Fruit fly (Drosophila melanogaster) whole organism, embryonic: ENCODE measurements around the gene Xe7.
A peak's percentile ranks its signal among the peaks of the same experiment; 100 is the strongest.

Experiments
- Ada2b ChIP-seq: fragments of 200-800 bp; sonication (Bioruptor generic); IDR thresholded peaks from 2 replicates; pipeline ENCODE4 v1.3.6; 2022; ENCODE audit warnings: missing biosample characterization, missing genetic modification characterization
- Atf3 ChIP-seq: fragments of 200-800 bp; sonication (Bioruptor generic); optimal IDR thresholded peaks from 3 replicates; lab custom pipeline; 2016; ENCODE audit warnings: missing biosample characterization, missing genetic modification characterization
- B-H2 ChIP-seq: fragments of 200-800 bp; sonication (Bioruptor generic); optimal IDR thresholded peaks from 2 replicates; lab custom pipeline; 2018; ENCODE audit warnings: missing biosample characterization, mild to moderate bottlenecking, missing genetic modification characterization
- CG11560 ChIP-seq: fragments of 200-800 bp; sonication (Bioruptor generic); IDR thresholded peaks from 3 replicates; pipeline ENCODE4 v1.3.6; 2022; ENCODE audit warnings: missing biosample characterization, missing genetic modification characterization
- CG12155 ChIP-seq: fragments of 200-800 bp; sonication (Bioruptor generic); optimal IDR thresholded peaks from 3 replicates; lab custom pipeline; 2016; ENCODE audit warnings: missing biosample characterization, missing genetic modification characterization
- CG12659 ChIP-seq: fragments of 200-800 bp; sonication (Bioruptor generic); optimal IDR thresholded peaks from 3 replicates; lab custom pipeline; 2017; ENCODE audit warnings: mild to moderate bottlenecking, missing biosample characterization, missing genetic modification reagents, missing genetic modification characterization
- CG12942 ChIP-seq: fragments of 200-800 bp; sonication (Bioruptor generic); optimal IDR thresholded peaks from 3 replicates; lab custom pipeline; 2016; ENCODE audit warnings: missing biosample characterization, missing genetic modification characterization
- CG13424 ChIP-seq: fragments of 200-800 bp; sonication (Bioruptor generic); optimal IDR thresholded peaks from 2 replicates; lab custom pipeline; 2019; ENCODE audit warnings: missing biosample characterization, mild to moderate bottlenecking, missing genetic modification characterization, moderate library complexity
- CG14710 ChIP-seq: fragments of 200-800 bp; sonication (Bioruptor generic); optimal IDR thresholded peaks from 3 replicates; lab custom pipeline; 2019; ENCODE audit warnings: missing biosample characterization, mild to moderate bottlenecking, missing genetic modification characterization, moderate library complexity
- CG15011 ChIP-seq: fragments of 200-800 bp; sonication (Bioruptor generic); optimal IDR thresholded peaks from 3 replicates; lab custom pipeline; 2018; ENCODE audit warnings: missing biosample characterization, mild to moderate bottlenecking, missing genetic modification characterization
- CG15479 ChIP-seq: fragments of 200-800 bp; sonication (Bioruptor generic); optimal IDR thresholded peaks from 3 replicates; lab custom pipeline; 2019; ENCODE audit warnings: missing biosample characterization, mild to moderate bottlenecking, missing genetic modification characterization, moderate library complexity
- CG17361 ChIP-seq: fragments of 200-800 bp; sonication (Bioruptor generic); IDR thresholded peaks from 3 replicates; pipeline ENCODE4 v1.3.6; 2022; ENCODE audit warnings: missing biosample characterization, missing genetic modification characterization
- CG17829 ChIP-seq: fragments of 200-800 bp; optimal IDR thresholded peaks from 2 replicates; lab custom pipeline; 2019; ENCODE audit warnings: missing biosample characterization, mild to moderate bottlenecking, missing genetic modification characterization, moderate library complexity
- CG18764 ChIP-seq: fragments of 200-800 bp; sonication (Bioruptor generic); optimal IDR thresholded peaks from 3 replicates; lab custom pipeline; 2016; ENCODE audit warnings: missing biosample characterization, missing genetic modification characterization
- CG2202 ChIP-seq: fragments of 200-800 bp; sonication (Bioruptor generic); optimal IDR thresholded peaks from 2 replicates; lab custom pipeline; 2018; ENCODE audit warnings: missing biosample characterization, mild to moderate bottlenecking, missing genetic modification characterization
- CG2712 ChIP-seq: fragments of 200-800 bp; optimal IDR thresholded peaks from 3 replicates; lab custom pipeline; 2019; ENCODE audit warnings: missing biosample characterization, mild to moderate bottlenecking, missing genetic modification characterization, moderate library complexity
- CG32772 ChIP-seq: fragments of 200-800 bp; sonication (Bioruptor generic); IDR thresholded peaks from 2 replicates; pipeline ENCODE4 v1.3.6; 2022; ENCODE audit warnings: missing biosample characterization, missing genetic modification characterization
- CG3726 ChIP-seq: fragments of 200-800 bp; sonication (Bioruptor generic); IDR thresholded peaks from 3 replicates; pipeline ENCODE4, ENCODE4 v1.3.6; 2022; ENCODE audit warnings: missing biosample characterization, missing genetic modification characterization
- CG4282 ChIP-seq: fragments of 200-800 bp; sonication (Bioruptor generic); optimal IDR thresholded peaks from 2 replicates; lab custom pipeline; 2016; ENCODE audit warnings: missing biosample characterization, missing genetic modification characterization
- CG4820 ChIP-seq: fragments of 200-800 bp; sonication (Bioruptor generic); optimal IDR thresholded peaks from 3 replicates; lab custom pipeline; 2016; ENCODE audit warnings: missing biosample characterization, missing genetic modification characterization
- CG6765 ChIP-seq: fragments of 200-800 bp; sonication (Bioruptor generic); optimal IDR thresholded peaks from 3 replicates; lab custom pipeline; 2017; ENCODE audit warnings: missing biosample characterization, mild to moderate bottlenecking, missing genetic modification characterization
- CG7928 ChIP-seq: fragments of 200-800 bp; sonication (Bioruptor generic); optimal IDR thresholded peaks from 2 replicates; lab custom pipeline; 2017; ENCODE audit warnings: missing biosample characterization, mild to moderate bottlenecking, missing genetic modification characterization
- CG8290 ChIP-seq, 3 experiments: fragments of 200-800 bp; sonication (Bioruptor generic); optimal IDR thresholded peaks; 2 replicates each; lab custom pipeline; 2016 to 2019; ENCODE audit warnings: missing biosample characterization in 3 of 3, missing genetic modification characterization in 3 of 3, mild to moderate bottlenecking in 2 of 3, moderate library complexity in 1 of 3
- CTCF ChIP-seq: fragments of 200-800 bp; sonication (Bioruptor generic); optimal IDR thresholded peaks from 2 replicates; lab custom pipeline; 2017; ENCODE audit warnings: missing biosample characterization, mild to moderate bottlenecking, missing genetic modification characterization, moderate library complexity
- CkIIα-i1 ChIP-seq: fragments of 200-800 bp; sonication (Bioruptor generic); IDR thresholded peaks from 2 replicates; pipeline ENCODE4 v1.3.6; 2022; ENCODE audit warnings: missing biosample characterization, missing genetic modification characterization
- D ChIP-seq, 2 experiments: fragments of 200-800 bp in 1 of 2; fragments of >200 bp in 1 of 2; sonication (Bioruptor generic) in 1 of 2; optimal IDR thresholded peaks; 2 replicates in 1 of 2; 3 replicates in 1 of 2; lab custom pipeline; 2017; ENCODE audit warnings: mild to moderate bottlenecking in 1 of 2, missing biosample characterization in 1 of 2, missing genetic modification characterization in 1 of 2, missing genetic modification reagents in 1 of 2
- H2.0 ChIP-seq: fragments of 200-800 bp; sonication (Bioruptor generic); IDR thresholded peaks from 2 replicates; pipeline ENCODE4 v1.3.6; 2022; ENCODE audit warnings: missing biosample characterization, missing genetic modification characterization
- HLH4C ChIP-seq: fragments of 200-800 bp; sonication (Bioruptor generic); IDR thresholded peaks from 3 replicates; pipeline ENCODE4 v1.3.6; 2022; ENCODE audit warnings: missing biosample characterization, missing genetic modification characterization; ENCODE audit not compliant: partially characterized antibody
- HmgD ChIP-seq: fragments of 200-800 bp; sonication (Bioruptor generic); optimal IDR thresholded peaks from 3 replicates; lab custom pipeline; 2016; ENCODE audit warnings: missing biosample characterization, missing genetic modification characterization
- Hr3 ChIP-seq: fragments of 200-800 bp; sonication (Bioruptor generic); optimal IDR thresholded peaks from 3 replicates; lab custom pipeline; 2016; ENCODE audit warnings: missing biosample characterization, missing genetic modification characterization
- Kr ChIP-seq: fragments of 200-800 bp; sonication (Bioruptor generic); optimal IDR thresholded peaks from 2 replicates; lab custom pipeline; 2017; ENCODE audit warnings: missing biosample characterization, mild to moderate bottlenecking, missing genetic modification characterization
- NK7.1 ChIP-seq: fragments of 200-800 bp; sonication (Bioruptor generic); optimal IDR thresholded peaks from 3 replicates; lab custom pipeline; 2016; ENCODE audit warnings: missing biosample characterization, missing genetic modification characterization
- Oli ChIP-seq: fragments of 200-800 bp; sonication (Bioruptor generic); optimal IDR thresholded peaks from 2 replicates; lab custom pipeline; 2018; ENCODE audit warnings: missing biosample characterization, mild to moderate bottlenecking, missing genetic modification characterization, moderate library complexity
- Rfx ChIP-seq: fragments of 200-800 bp; sonication (Bioruptor generic); IDR thresholded peaks from 2 replicates; pipeline ENCODE4 v1.3.6; 2022; ENCODE audit warnings: missing biosample characterization, missing genetic modification characterization
- Stat92E ChIP-seq, 3 experiments: fragments of >200 bp in 2 of 3; fragments of 200-800 bp in 1 of 3; sonication (Bioruptor generic) in 1 of 3; optimal IDR thresholded peaks; 2 replicates each; lab custom pipeline; 2017 to 2019; ENCODE audit warnings: missing biosample characterization in 3 of 3, missing genetic modification characterization in 3 of 3, mild to moderate bottlenecking in 1 of 3, moderate library complexity in 1 of 3
- amos ChIP-seq: fragments of 200-800 bp; sonication (Bioruptor generic); IDR thresholded peaks from 2 replicates; pipeline ENCODE4 v1.3.6; 2022; ENCODE audit warnings: missing biosample characterization, missing genetic modification characterization; ENCODE audit not compliant: partially characterized antibody
- ap ChIP-seq: fragments of 200-800 bp; sonication (Bioruptor generic); IDR thresholded peaks from 2 replicates; pipeline ENCODE4 v1.3.6; 2022; ENCODE audit warnings: missing biosample characterization, missing genetic modification characterization
- chm ChIP-seq: fragments of 200-800 bp; sonication (Bioruptor generic); IDR thresholded peaks from 2 replicates; pipeline ENCODE4 v1.3.6; 2022; ENCODE audit warnings: missing biosample characterization, missing genetic modification characterization
- dan ChIP-seq: fragments of 200-800 bp; sonication (Bioruptor generic); IDR thresholded peaks from 2 replicates; pipeline ENCODE4 v1.3.6; 2022; ENCODE audit warnings: missing biosample characterization, missing genetic modification characterization
- grn ChIP-seq: fragments of 200-800 bp; sonication (Bioruptor generic); optimal IDR thresholded peaks from 3 replicates; lab custom pipeline; 2017; ENCODE audit warnings: missing biosample characterization, missing genetic modification characterization
- kni ChIP-seq: fragments of 200-800 bp; sonication (Bioruptor generic); optimal IDR thresholded peaks from 3 replicates; lab custom pipeline; 2017; ENCODE audit warnings: mild to moderate bottlenecking, missing biosample characterization, missing genetic modification reagents, missing genetic modification characterization
- mam ChIP-seq: fragments of 200-800 bp; sonication (Bioruptor generic); optimal IDR thresholded peaks from 3 replicates; lab custom pipeline; 2016; ENCODE audit warnings: missing biosample characterization, missing genetic modification characterization
- nerfin-1 ChIP-seq: fragments of 200-800 bp; sonication (Bioruptor generic); optimal IDR thresholded peaks from 3 replicates; lab custom pipeline; 2019; ENCODE audit warnings: missing biosample characterization, mild to moderate bottlenecking, missing genetic modification characterization, moderate library complexity
- oc ChIP-seq: fragments of 200-800 bp; sonication (Bioruptor generic); optimal IDR thresholded peaks from 2 replicates; lab custom pipeline; 2018; ENCODE audit warnings: missing biosample characterization, mild to moderate bottlenecking, missing genetic modification characterization, moderate library complexity
- pita ChIP-seq: fragments of 200-800 bp; sonication (Bioruptor generic); optimal IDR thresholded peaks from 2 replicates; lab custom pipeline; 2017; ENCODE audit warnings: missing biosample characterization, mild to moderate bottlenecking, missing genetic modification characterization
- run ChIP-seq: fragments of 200-800 bp; sonication (Bioruptor generic); optimal IDR thresholded peaks from 3 replicates; lab custom pipeline; 2018; ENCODE audit warnings: missing biosample characterization, mild to moderate bottlenecking, missing genetic modification characterization
- sisA ChIP-seq: fragments of 200-800 bp; sonication (Bioruptor generic); IDR thresholded peaks from 2 replicates; pipeline ENCODE4 v1.3.6; 2022; ENCODE audit warnings: missing biosample characterization, missing genetic modification characterization
- twi ChIP-seq: fragments of 200-800 bp; optimal IDR thresholded peaks from 2 replicates; lab custom pipeline; 2019; ENCODE audit warnings: missing biosample characterization, mild to moderate bottlenecking, missing genetic modification characterization, moderate library complexity
- unpg ChIP-seq: fragments of 200-800 bp; sonication (Bioruptor generic); optimal IDR thresholded peaks from 3 replicates; lab custom pipeline; 2018; ENCODE audit warnings: missing biosample characterization, mild to moderate bottlenecking, missing genetic modification characterization, moderate library complexity
- yki ChIP-seq: fragments of >200 bp; optimal IDR thresholded peaks from 3 replicates; lab custom pipeline; 2018

Gene Xe7

DNA sequence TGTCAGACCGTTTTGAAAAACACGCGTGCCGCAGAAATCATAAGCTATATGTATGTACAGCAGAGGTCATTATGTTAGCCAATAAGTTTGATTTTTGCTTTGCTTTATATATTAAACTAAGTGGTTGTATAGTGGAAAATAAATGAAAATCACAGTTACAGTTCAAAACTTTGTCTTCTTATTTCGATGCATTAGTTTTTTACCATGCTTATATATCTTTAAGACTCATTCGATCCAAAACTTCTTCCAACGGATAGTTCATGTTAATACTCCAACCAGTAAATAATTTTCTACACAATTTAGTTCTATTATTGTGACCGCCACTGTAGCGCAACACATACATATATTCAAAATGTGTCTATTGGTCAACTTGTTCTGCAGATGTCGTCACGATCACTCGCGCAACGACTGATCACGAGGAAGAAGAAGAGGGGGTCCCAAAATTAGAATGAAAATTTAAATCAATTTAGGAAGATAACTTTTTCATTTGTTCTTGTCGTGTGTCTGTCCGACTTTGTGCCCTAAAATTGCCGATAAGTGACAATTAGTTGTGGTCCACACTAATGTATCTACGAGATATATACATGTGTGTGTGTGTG is 36.4 kb upstream of the Xe7 start (continued):
- peak; percentile 5 for TF ChIP-seq CG4820 (GFP tag; lab: Kevin White, UChicago)
- TF ChIP-seq sisA, result peak; percentile 39; the same call in 1 of the 2 replicates
- TF ChIP-seq Kr (GFP tag; lab: Kevin White, UChicago), result no peak
- TF ChIP-seq D (optimal IDR thresholded peaks at IDR 0.05; lab: Kevin White, UChicago), result no peak
- peak; percentile 68 for TF ChIP-seq D (GFP tag; optimal IDR thresholded peaks at IDR 0.05; lab: Kevin White, UChicago)
- TF ChIP-seq dan (GFP tag; lab: Robert Waterston, UW), result no peak
- peak; percentile 12 for TF ChIP-seq CG2202 (tag; lab: Kevin White, UChicago)
- peak; percentile 20 for TF ChIP-seq oc (tag; lab: Kevin White, UChicago)
- no peak for TF ChIP-seq H2.0
- peak; percentile 76 for TF ChIP-seq Oli (tag; lab: Kevin White, UChicago)
- TF ChIP-seq Atf3 (GFP tag; lab: Kevin White, UChicago), result no peak
- peak in 1 of 3 experiments; percentile 33 for TF ChIP-seq Stat92E (GFP tag; optimal IDR thresholded peaks at IDR 0.05; lab: Kevin White, UChicago)
- TF ChIP-seq CG13424, result peak; percentile 82
- peak; percentile 86 for TF ChIP-seq CG2712 (tag; lab: Kevin White, UChicago)
- no peak for TF ChIP-seq CG14710 (tag; lab: Kevin White, UChicago)
- TF ChIP-seq Rfx, result peak; percentile 50; the same call in 1 of the 2 replicates
- TF ChIP-seq mam (GFP tag; lab: Kevin White, UChicago), result peak; percentile 36
- TF ChIP-seq nerfin-1 (tag; lab: Kevin White, UChicago), result peak; percentile 63
- no peak for TF ChIP-seq yki (lab: Kevin White, UChicago)
- 0 out of 2 replicates have a peak, but pooled peaks have one; percentile 9 for TF ChIP-seq Ada2b
- no peak; the same call in 2 of the 3 replicates for TF ChIP-seq CG17361 (GFP tag; lab: Robert Waterston, UW)
- no peak for TF ChIP-seq CTCF (GFP tag; lab: Kevin White, UChicago)
- TF ChIP-seq CG8290 (GFP tag; optimal IDR thresholded peaks at IDR 0.05; lab: Kevin White, UChicago), result no peak
- no peak for TF ChIP-seq CG8290 (tag; optimal IDR thresholded peaks at IDR 0.05; lab: Kevin White, UChicago)
- TF ChIP-seq B-H2 (GFP tag; lab: Kevin White, UChicago), result no peak
- TF ChIP-seq NK7.1 (GFP tag; lab: Kevin White, UChicago), result no peak
- peak; percentile 80 for TF ChIP-seq CG17829 (tag; lab: Kevin White, UChicago)
- peak; percentile 45 for TF ChIP-seq Hr3
- TF ChIP-seq CG12155 (GFP tag; lab: Kevin White, UChicago), result peak; percentile 36
- TF ChIP-seq CG4282 (GFP tag; lab: Kevin White, UChicago), result no peak
- TF ChIP-seq CG32772, result peak; percentile 12; the same call in 1 of the 2 replicates
- no peak for TF ChIP-seq grn
- no peak for TF ChIP-seq unpg (GFP tag; lab: Kevin White, UChicago)
- TF ChIP-seq CG3726 (GFP tag; lab: Robert Waterston, UW), result no peak
- peak; percentile 1 for TF ChIP-seq CG7928 (GFP tag; lab: Kevin White, UChicago)
- no peak for TF ChIP-seq ap (GFP tag; lab: Robert Waterston, UW)
- no peak for TF ChIP-seq HmgD (GFP tag; lab: Kevin White, UChicago)
- no peak for TF ChIP-seq chm (GFP tag; lab: Robert Waterston, UW)
- peak; percentile 62 for TF ChIP-seq CG12659 (GFP tag; lab: Kevin White, UChicago)
- TF ChIP-seq twi (tag; lab: Kevin White, UChicago), result no peak
- TF ChIP-seq CG18764 (GFP tag; lab: Kevin White, UChicago), result no peak
- peak; percentile 47 for TF ChIP-seq CG15011 (GFP tag; lab: Kevin White, UChicago)
- TF ChIP-seq CG15479 (GFP tag; lab: Kevin White, UChicago), result no peak
- TF ChIP-seq CG6765, result peak; percentile 61
- no peak for TF ChIP-seq amos (GFP tag; lab: Robert Waterston, UW)
- no peak for TF ChIP-seq CG12942 (GFP tag; lab: Kevin White, UChicago)
- peak; percentile 15; the same call in 1 of the 3 replicates for TF ChIP-seq CG11560 (tag; lab: Robert Waterston, UW)
- TF ChIP-seq HLH4C (GFP tag; lab: Robert Waterston, UW), result no peak
- TF ChIP-seq kni (GFP tag; lab: Kevin White, UChicago), result no peak
- no peak for TF ChIP-seq CkIIα-i1 (GFP tag; lab: Robert Waterston, UW)
- peak; percentile 25 for TF ChIP-seq run (tag; lab: Kevin White, UChicago)
- no peak for TF ChIP-seq pita (GFP tag; lab: Kevin White, UChicago)
